Worm (Caenorhabditis elegans) whole organism, mixed stage, embryonic: Measurements from ENCODE around the gene H14N18.4.

Experiments
- M03D4.4 ChIP-seq: sonication (generic microtip); optimal IDR thresholded peaks from 2 replicates; lab custom pipeline; 2017; ENCODE audit warnings: mild to moderate bottlenecking, missing genetic modification characterization, missing compliant biosample characterization
- bed-3 ChIP-seq: fragments of 200-800 bp; sonication (Bioruptor generic); optimal IDR thresholded peaks from 3 replicates; lab custom pipeline; 2018; ENCODE audit warnings: mild to moderate bottlenecking, missing genetic modification characterization, moderate library complexity, missing compliant biosample characterization
- blmp-1 ChIP-seq: fragments of 150-350 bp; optimal IDR thresholded peaks from 2 replicates; lab custom pipeline; 2014; ENCODE audit warnings: missing biosample characterization, missing genetic modification characterization
- ceh-39 ChIP-seq: fragments of 150-350 bp; optimal IDR thresholded peaks from 2 replicates; lab custom pipeline; 2014; ENCODE audit warnings: missing biosample characterization, missing genetic modification characterization
- ceh-43 ChIP-seq: fragments of 200-800 bp; sonication (Bioruptor generic); optimal IDR thresholded peaks from 2 replicates; lab custom pipeline; 2018; ENCODE audit warnings: mild to moderate bottlenecking, missing genetic modification characterization, moderate library complexity, missing compliant biosample characterization
- ceh-83 ChIP-seq: fragments of 200-800 bp; sonication (Bioruptor generic); optimal IDR thresholded peaks from 2 replicates; lab custom pipeline; 2018; ENCODE audit warnings: mild to moderate bottlenecking, missing genetic modification characterization, missing compliant biosample characterization
- ces-1 ChIP-seq: fragments of 150-350 bp; optimal IDR thresholded peaks from 2 replicates; lab custom pipeline; 2014; ENCODE audit warnings: missing biosample characterization, missing genetic modification reagents, missing genetic modification characterization
- cnd-1 ChIP-seq: fragments of 200-800 bp; sonication (Bioruptor generic); optimal IDR thresholded peaks from 2 replicates; lab custom pipeline; 2018; ENCODE audit warnings: mild to moderate bottlenecking, missing genetic modification characterization, missing compliant biosample characterization
- drap-1 ChIP-seq: fragments of 200-800 bp; sonication (Bioruptor generic); optimal IDR thresholded peaks from 3 replicates; lab custom pipeline; 2018; ENCODE audit warnings: mild to moderate bottlenecking, missing genetic modification characterization, missing compliant biosample characterization
- elt-1 ChIP-seq: sonication (generic microtip); optimal IDR thresholded peaks from 2 replicates; lab custom pipeline; 2017; ENCODE audit warnings: missing genetic modification characterization, mild to moderate bottlenecking, missing compliant biosample characterization, antibody characterized with exemption, moderate library complexity, borderline replicate concordance; ENCODE audit not compliant: insufficient read depth
- elt-3 ChIP-seq: fragments of 150-350 bp; optimal IDR thresholded peaks from 2 replicates; lab custom pipeline; 2014; ENCODE audit warnings: missing biosample characterization, missing genetic modification characterization
- flh-1 ChIP-seq: fragments of 200-800 bp; sonication (Bioruptor generic); optimal IDR thresholded peaks from 2 replicates; lab custom pipeline; 2018; ENCODE audit warnings: mild to moderate bottlenecking, missing genetic modification characterization, moderate library complexity, missing compliant biosample characterization
- ham-2 ChIP-seq: fragments of 200-800 bp; sonication (Bioruptor generic); optimal IDR thresholded peaks from 2 replicates; lab custom pipeline; 2018; ENCODE audit warnings: mild to moderate bottlenecking, missing genetic modification characterization, missing compliant biosample characterization
- hlh-1 ChIP-seq: fragments of 150-350 bp; optimal IDR thresholded peaks from 2 replicates; lab custom pipeline; 2014; ENCODE audit warnings: missing biosample characterization, missing genetic modification reagents, missing genetic modification characterization
- lin-32 ChIP-seq: fragments of 200-800 bp; sonication (Bioruptor generic); optimal IDR thresholded peaks from 2 replicates; lab custom pipeline; 2018; ENCODE audit warnings: mild to moderate bottlenecking, missing genetic modification characterization, missing compliant biosample characterization
- lsy-2 ChIP-seq: fragments of 150-350 bp; optimal IDR thresholded peaks from 2 replicates; lab custom pipeline; 2014; ENCODE audit warnings: missing biosample characterization, missing genetic modification characterization
- mab-5 ChIP-seq: fragments of 150-350 bp; optimal IDR thresholded peaks from 2 replicates; lab custom pipeline; 2014; ENCODE audit warnings: missing biosample characterization, missing genetic modification characterization
- mep-1 ChIP-seq: fragments of 150-350 bp; optimal IDR thresholded peaks from 2 replicates; lab custom pipeline; 2017; ENCODE audit warnings: missing biosample characterization, missing genetic modification reagents, missing genetic modification characterization, inconsistent platforms
- mls-2 ChIP-seq: sonication (generic microtip); optimal IDR thresholded peaks from 2 replicates; lab custom pipeline; 2016; ENCODE audit warnings: mild to moderate bottlenecking, missing genetic modification characterization, moderate library complexity, missing compliant biosample characterization
- nhr-12 ChIP-seq: fragments of 150-350 bp; optimal IDR thresholded peaks from 2 replicates; lab custom pipeline; 2014; ENCODE audit warnings: missing biosample characterization, missing genetic modification characterization
- nhr-237 ChIP-seq: fragments of 150-350 bp; optimal IDR thresholded peaks from 2 replicates; lab custom pipeline; 2014; ENCODE audit warnings: missing biosample characterization, missing genetic modification characterization
- nhr-28 ChIP-seq: fragments of 150-350 bp; optimal IDR thresholded peaks from 2 replicates; lab custom pipeline; 2014; ENCODE audit warnings: missing biosample characterization, missing genetic modification characterization
- nhr-76 ChIP-seq: sonication (generic microtip); optimal IDR thresholded peaks from 2 replicates; lab custom pipeline; 2017; ENCODE audit warnings: missing biosample characterization, missing genetic modification characterization
- pha-4 ChIP-seq: fragments of 150-350 bp; optimal IDR thresholded peaks from 2 replicates; lab custom pipeline; 2018; ENCODE audit warnings: missing biosample characterization, missing genetic modification reagents, missing genetic modification characterization
- sem-2 ChIP-seq: fragments of 200-800 bp; sonication (Bioruptor generic); optimal IDR thresholded peaks from 2 replicates; lab custom pipeline; 2018; ENCODE audit warnings: mild to moderate bottlenecking, missing genetic modification characterization, missing compliant biosample characterization
- snpc-4 ChIP-seq: fragments of 150-350 bp; optimal IDR thresholded peaks from 2 replicates; lab custom pipeline; 2014; ENCODE audit warnings: missing biosample characterization, missing genetic modification characterization
- sptf-1 ChIP-seq: sonication (generic microtip); optimal IDR thresholded peaks from 2 replicates; lab custom pipeline; 2017; ENCODE audit warnings: mild to moderate bottlenecking, missing genetic modification characterization, moderate library complexity, missing compliant biosample characterization
- tbx-8 ChIP-seq: fragments of 200-800 bp; sonication (Bioruptor generic); optimal IDR thresholded peaks from 2 replicates; lab custom pipeline; 2018; ENCODE audit warnings: mild to moderate bottlenecking, missing genetic modification characterization, moderate library complexity, missing compliant biosample characterization
- unc-120 ChIP-seq: sonication (generic microtip); optimal IDR thresholded peaks from 2 replicates; lab custom pipeline; 2017; ENCODE audit warnings: missing genetic modification characterization, missing compliant biosample characterization; ENCODE audit not compliant: poor library complexity, severe bottlenecking
- unc-39 ChIP-seq: fragments of 150-350 bp; optimal IDR thresholded peaks from 2 replicates; lab custom pipeline; 2014; ENCODE audit warnings: missing biosample characterization, missing genetic modification characterization
- unc-62 ChIP-seq: fragments of 150-350 bp; optimal IDR thresholded peaks from 2 replicates; lab custom pipeline; 2014; ENCODE audit warnings: missing biosample characterization, missing genetic modification reagents, missing genetic modification characterization
- zip-8 ChIP-seq: fragments of 150-350 bp; optimal IDR thresholded peaks from 2 replicates; lab custom pipeline; 2014; ENCODE audit warnings: missing biosample characterization, missing genetic modification characterization

Gene H14N18.4

DNA sequence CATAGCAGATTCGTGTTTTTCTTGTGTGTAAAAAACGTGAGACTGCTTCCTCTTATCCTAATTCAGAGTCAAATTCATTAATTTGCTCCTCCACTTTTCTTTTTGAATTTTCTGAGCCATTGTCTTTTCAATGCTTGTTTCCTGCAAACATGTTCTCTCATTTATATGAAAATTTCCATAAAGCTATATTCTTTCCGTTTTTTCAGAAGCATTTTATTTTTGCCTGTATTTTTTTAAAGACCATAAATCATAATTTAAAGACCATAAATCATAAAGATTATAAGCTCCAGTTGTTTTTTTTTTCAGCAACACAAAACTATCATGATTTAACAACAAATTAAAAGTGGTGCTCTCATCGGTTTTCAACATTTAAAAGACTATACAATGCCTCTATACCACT is 21.9 kb downstream of the H14N18.4 start, which contains the start of gene frpr-11:
TSS of gene frpr-11 (plus strand) at position 301 of the 400 bp plus-strand sequence.
- TF ChIP-seq pha-4 (tag; lab: Kevin White, UChicago) (no peak), unc-62 (GFP tag; lab: Kevin White, UChicago) (no peak), flh-1 (GFP tag; lab: Kevin White, UChicago) (no peak), mab-5 (no peak), drap-1 (GFP tag; lab: Kevin White, UChicago) (no peak), cnd-1 (tag; lab: Kevin White, UChicago) (no peak), M03D4.4 (tag; lab: Kevin White, UChicago) (no peak), ces-1 (GFP tag; lab: Kevin White, UChicago) (no peak), ceh-43 (GFP tag; lab: Kevin White, UChicago) (no peak), ceh-39 (tag; lab: Kevin White, UChicago) (no peak), nhr-237 (tag; lab: Kevin White, UChicago) (no peak), ceh-83 (GFP tag; lab: Kevin White, UChicago) (no peak), sptf-1 (tag; lab: Kevin White, UChicago) (no peak), nhr-12 (tag; lab: Kevin White, UChicago) (no peak), snpc-4 (tag; lab: Kevin White, UChicago) (no peak), unc-39 (no peak), sem-2 (GFP tag; lab: Kevin White, UChicago) (no peak), nhr-28 (tag; lab: Kevin White, UChicago) (no peak)
- TF ChIP-seq, all 35 proteins: peak for 0

DNA sequence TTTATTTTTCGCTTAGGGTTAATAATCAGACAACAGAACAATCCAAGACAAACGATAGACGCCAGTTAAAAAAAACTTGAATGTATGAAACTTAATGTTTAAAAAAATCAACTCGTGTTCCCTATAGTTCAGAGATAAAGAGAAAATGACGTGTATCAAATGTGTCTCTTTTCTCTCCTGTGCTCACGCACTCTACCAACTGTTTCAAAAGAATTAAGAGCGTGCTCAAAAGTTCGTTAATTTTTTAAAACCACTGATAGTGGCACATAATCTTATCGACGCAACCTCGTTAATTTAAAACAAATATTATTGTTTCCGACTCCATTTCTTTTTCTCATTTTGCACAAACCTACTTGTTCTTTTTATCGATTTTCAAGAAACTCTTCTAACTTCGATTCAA is 23.1 kb downstream of the H14N18.4 start:
- TF ChIP-seq cnd-1 (tag; lab: Kevin White, UChicago), result no peak
- TF ChIP-seq nhr-76 (tag; lab: Kevin White, UChicago), result no peak
- TF ChIP-seq mab-5, result no peak
- no peak for TF ChIP-seq pha-4 (tag; lab: Kevin White, UChicago)
- no peak for TF ChIP-seq sptf-1 (tag; lab: Kevin White, UChicago)
- TF ChIP-seq hlh-1, result no peak
- TF ChIP-seq flh-1 (GFP tag; lab: Kevin White, UChicago), result no peak
- no peak for TF ChIP-seq nhr-12 (tag; lab: Kevin White, UChicago)
- no peak for TF ChIP-seq zip-8 (tag; lab: Kevin White, UChicago)
- no peak for TF ChIP-seq lin-32
- no peak for TF ChIP-seq mls-2 (tag; lab: Kevin White, UChicago)
- TF ChIP-seq ham-2 (GFP tag; lab: Kevin White, UChicago), result no peak
- no peak for TF ChIP-seq unc-39
- TF ChIP-seq, all 35 proteins: peak for 0

DNA sequence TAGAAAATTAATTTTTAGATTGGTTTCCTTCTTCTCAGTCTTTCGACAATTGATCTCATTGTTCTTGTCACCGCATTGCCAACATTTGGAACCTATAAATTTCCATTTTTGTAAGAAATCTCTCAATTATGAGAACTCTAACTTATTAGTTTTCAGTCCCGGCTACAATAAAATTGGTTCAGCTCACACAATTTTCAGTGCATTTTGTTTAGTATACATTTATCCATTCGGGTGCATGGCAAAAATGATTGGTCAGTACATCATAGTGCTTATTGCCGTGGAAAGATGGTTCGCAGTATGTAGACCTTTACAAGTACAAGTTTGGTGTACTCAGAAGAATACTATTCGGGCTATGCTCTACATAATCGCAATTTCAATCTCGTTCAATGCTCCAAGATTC is 24.9 kb downstream of the H14N18.4 start:
- TF ChIP-seq elt-1 (no peak), nhr-76 (tag; lab: Kevin White, UChicago) (no peak)

DNA sequence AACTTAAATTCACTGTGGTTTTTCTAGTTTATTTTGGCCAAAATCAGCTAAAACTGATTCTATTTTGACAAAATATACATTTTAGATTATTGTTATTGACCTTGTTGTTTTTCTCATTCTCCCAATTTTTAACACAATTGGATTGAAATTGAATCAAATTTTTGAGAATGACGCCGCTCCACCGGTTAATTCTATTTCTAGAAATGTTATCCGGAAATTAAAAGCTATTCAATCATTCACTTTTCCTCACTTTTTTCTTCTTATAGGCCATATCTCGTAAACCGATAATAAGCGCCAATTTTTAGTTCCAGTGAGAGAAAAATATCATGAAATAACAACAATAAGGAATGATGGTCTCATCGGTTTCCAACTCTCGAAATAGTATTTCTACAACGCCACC is 26.1 kb downstream of the H14N18.4 start, which contains the start of gene frpr-12:
TSS of gene frpr-12 (plus strand) at position 301 of the 400 bp plus-strand sequence.
- no peak for TF ChIP-seq hlh-1
- no peak for TF ChIP-seq cnd-1 (tag; lab: Kevin White, UChicago)
- no peak for TF ChIP-seq unc-62 (GFP tag; lab: Kevin White, UChicago)
- TF ChIP-seq bed-3, result no peak
- TF ChIP-seq drap-1 (GFP tag; lab: Kevin White, UChicago), result no peak
- no peak for TF ChIP-seq elt-3 (tag; lab: Kevin White, UChicago)
- TF ChIP-seq lsy-2 (tag; lab: Kevin White, UChicago), result no peak
- no peak for TF ChIP-seq ham-2 (GFP tag; lab: Kevin White, UChicago)
- TF ChIP-seq tbx-8 (GFP tag; lab: Kevin White, UChicago), result no peak
- no peak for TF ChIP-seq mep-1 (tag; lab: Kevin White, UChicago)
- TF ChIP-seq ces-1 (GFP tag; lab: Kevin White, UChicago), result no peak
- TF ChIP-seq M03D4.4 (tag; lab: Kevin White, UChicago), result no peak
- no peak for TF ChIP-seq unc-120 (tag; lab: Kevin White, UChicago)
- no peak for TF ChIP-seq flh-1 (GFP tag; lab: Kevin White, UChicago)
- no peak for TF ChIP-seq snpc-4 (tag; lab: Kevin White, UChicago)
- TF ChIP-seq blmp-1 (tag; lab: Kevin White, UChicago), result no peak
- no peak for TF ChIP-seq zip-8 (tag; lab: Kevin White, UChicago)
